Worm (Caenorhabditis elegans) whole organism, L1 larva: Measurements from ENCODE around the gene mlh-1.

Experiments used
- C04F5.9 ChIP-seq: sonication (generic microtip); optimal IDR thresholded peaks from 2 replicates; lab custom pipeline; 2016; ENCODE audit warnings: missing genetic modification characterization, missing compliant biosample characterization
- C34B4.2 ChIP-seq: sonication (generic microtip); optimal IDR thresholded peaks from 2 replicates; lab custom pipeline; 2017; ENCODE audit warnings: mild to moderate bottlenecking, missing genetic modification characterization, missing compliant biosample characterization
- F16B12.6 ChIP-seq: fragments of 150-350 bp; optimal IDR thresholded peaks from 2 replicates; lab custom pipeline; 2014; ENCODE audit warnings: missing biosample characterization, missing genetic modification characterization
- aha-1 ChIP-seq: fragments of 150-350 bp; optimal IDR thresholded peaks from 2 replicates; lab custom pipeline; 2014; ENCODE audit warnings: missing biosample characterization, missing genetic modification characterization
- alr-1 ChIP-seq: fragments of 200-800 bp; sonication (Bioruptor generic); optimal IDR thresholded peaks from 2 replicates; lab custom pipeline; 2018; ENCODE audit warnings: borderline replicate concordance, mild to moderate bottlenecking, missing genetic modification characterization, missing compliant biosample characterization
- aly-2 ChIP-seq: fragments of 150-350 bp; optimal IDR thresholded peaks from 2 replicates; lab custom pipeline; 2014; ENCODE audit warnings: missing biosample characterization, missing genetic modification characterization
- ama-1 ChIP-seq: fragments of 150-350 bp; optimal IDR thresholded peaks from 2 replicates; lab custom pipeline; 2014
- blmp-1 ChIP-seq: fragments of 150-350 bp; optimal IDR thresholded peaks from 2 replicates; lab custom pipeline; 2014; ENCODE audit warnings: missing biosample characterization, missing genetic modification characterization
- ceh-63 ChIP-seq: fragments of 200-800 bp; sonication (Bioruptor generic); optimal IDR thresholded peaks from 2 replicates; lab custom pipeline; 2018; ENCODE audit warnings: mild to moderate bottlenecking, missing genetic modification characterization, missing compliant biosample characterization
- ceh-8 ChIP-seq: fragments of 200-800 bp; sonication (Bioruptor generic); optimal IDR thresholded peaks from 2 replicates; lab custom pipeline; 2018; ENCODE audit warnings: mild to moderate bottlenecking, missing genetic modification characterization, moderate library complexity, missing compliant biosample characterization
- ceh-82 ChIP-seq, 3 experiments: fragments of 150-350 bp in 1 of 3; sonication (generic microtip) in 2 of 3; optimal IDR thresholded peaks; 2 replicates each; lab custom pipeline; 2014 to 2017; ENCODE audit warnings: missing biosample characterization in 3 of 3, missing genetic modification characterization in 3 of 3
- ceh-88 ChIP-seq: fragments of 200-800 bp; sonication (Bioruptor generic); IDR thresholded peaks from 2 replicates; pipeline ENCODE4 v1.3.6; 2022; ENCODE audit warnings: missing genetic modification characterization, missing compliant biosample characterization
- ceh-90 ChIP-seq: sonication (generic microtip); optimal IDR thresholded peaks from 2 replicates; lab custom pipeline; 2016; ENCODE audit warnings: missing genetic modification characterization, missing compliant biosample characterization
- egl-13 ChIP-seq: sonication (generic microtip); optimal IDR thresholded peaks from 2 replicates; lab custom pipeline; 2016; ENCODE audit warnings: missing genotype, missing genetic modification reagents, missing genetic modification characterization, missing compliant biosample characterization
- egl-27 ChIP-seq, 2 experiments: fragments of 150-350 bp in 1 of 2; sonication (generic microtip); optimal IDR thresholded peaks; 3 replicates each; lab custom pipeline; 2017 to 2018; ENCODE audit warnings: missing biosample characterization in 2 of 2, missing genetic modification characterization in 2 of 2, missing genetic modification reagents in 2 of 2
- elt-2 ChIP-seq: sonication (generic microtip); optimal IDR thresholded peaks from 2 replicates; lab custom pipeline; 2016; ENCODE audit warnings: missing genetic modification characterization, mild to moderate bottlenecking, inconsistent platforms, missing compliant biosample characterization, missing genetic modification reagents
- ets-5 ChIP-seq: fragments of 200-800 bp; sonication (Bioruptor generic); IDR thresholded peaks from 2 replicates; pipeline ENCODE4 v1.3.6; 2022; ENCODE audit warnings: missing genetic modification characterization, missing compliant biosample characterization
- fkh-4 ChIP-seq: sonication (generic microtip); optimal IDR thresholded peaks from 2 replicates; lab custom pipeline; 2016; ENCODE audit warnings: missing compliant biosample characterization, missing genetic modification characterization, borderline replicate concordance
- fos-1 ChIP-seq: fragments of 150-350 bp; optimal IDR thresholded peaks from 2 replicates; lab custom pipeline; 2014; ENCODE audit warnings: missing biosample characterization, missing genetic modification characterization
- hlh-17 ChIP-seq: fragments of 200-800 bp; sonication (Bioruptor generic); optimal IDR thresholded peaks from 2 replicates; lab custom pipeline; 2018; ENCODE audit warnings: missing genetic modification characterization, mild to moderate bottlenecking, missing compliant biosample characterization, moderate library complexity, borderline replicate concordance
- hlh-4 ChIP-seq: sonication (generic microtip); optimal IDR thresholded peaks from 2 replicates; lab custom pipeline; 2016; ENCODE audit warnings: mild to moderate bottlenecking, missing genetic modification characterization, missing compliant biosample characterization
- irx-1 ChIP-seq: sonication (generic microtip); optimal IDR thresholded peaks from 2 replicates; lab custom pipeline; 2016; ENCODE audit warnings: missing genetic modification characterization, missing compliant biosample characterization
- isw-1 ChIP-seq: fragments of 200-800 bp; sonication (Bioruptor generic); IDR thresholded peaks from 2 replicates; pipeline ENCODE4 v1.3.6; 2022; ENCODE audit warnings: missing genetic modification characterization, missing compliant biosample characterization
- lin-14 ChIP-seq: fragments of 200-800 bp; sonication (Bioruptor generic); optimal IDR thresholded peaks from 2 replicates; lab custom pipeline; 2018; ENCODE audit warnings: mild to moderate bottlenecking, missing genetic modification characterization, moderate library complexity, missing compliant biosample characterization
- lin-35 ChIP-seq, 2 experiments: fragments of 150-350 bp; optimal IDR thresholded peaks; 2 replicates each; lab custom pipeline; 2014; ENCODE audit warnings: missing biosample characterization in 2 of 2, missing genetic modification characterization in 2 of 2, missing genetic modification reagents in 2 of 2
- lsy-2 ChIP-seq, 2 experiments: fragments of 150-350 bp; optimal IDR thresholded peaks; 2 replicates each; lab custom pipeline; 2014; ENCODE audit warnings: missing biosample characterization in 2 of 2, missing genetic modification characterization in 2 of 2
- mab-9 ChIP-seq: fragments of 200-800 bp; sonication (Bioruptor generic); IDR thresholded peaks from 2 replicates; pipeline ENCODE4 v1.3.6; 2022; ENCODE audit warnings: missing genetic modification reagents, missing genetic modification characterization, missing compliant biosample characterization
- mef-2 ChIP-seq: fragments of 150-350 bp; optimal IDR thresholded peaks from 2 replicates; lab custom pipeline; 2014; ENCODE audit warnings: missing biosample characterization, missing genetic modification characterization
- mep-1 ChIP-seq: fragments of 150-350 bp; optimal IDR thresholded peaks from 2 replicates; lab custom pipeline; 2014; ENCODE audit warnings: missing biosample characterization, missing genetic modification characterization
- nhr-11 ChIP-seq: fragments of 150-350 bp; optimal IDR thresholded peaks from 2 replicates; lab custom pipeline; 2014; ENCODE audit warnings: missing biosample characterization, missing genetic modification characterization
- nhr-19 ChIP-seq: fragments of 200-800 bp; sonication (Bioruptor generic); conservative IDR thresholded peaks from 2 replicates; pipeline ENCODE4 v1.3.6; 2022; ENCODE audit warnings: missing genetic modification characterization, missing compliant biosample characterization
- nhr-20 ChIP-seq: sonication (generic microtip); optimal IDR thresholded peaks from 2 replicates; lab custom pipeline; 2016; ENCODE audit warnings: mild to moderate bottlenecking, missing genetic modification characterization, missing compliant biosample characterization
- nhr-47 ChIP-seq: sonication (generic microtip); optimal IDR thresholded peaks from 2 replicates; lab custom pipeline; 2016; ENCODE audit warnings: mild to moderate bottlenecking, missing genetic modification characterization, moderate library complexity, missing compliant biosample characterization
- nhr-71 ChIP-seq: sonication (generic microtip); optimal IDR thresholded peaks from 2 replicates; lab custom pipeline; 2016; ENCODE audit warnings: mild to moderate bottlenecking, missing genetic modification characterization, moderate library complexity, missing compliant biosample characterization
- nhr-77 ChIP-seq: fragments of 150-350 bp; optimal IDR thresholded peaks from 2 replicates; lab custom pipeline; 2014; ENCODE audit warnings: missing biosample characterization, missing genetic modification characterization
- nhr-84 ChIP-seq: sonication (generic microtip); optimal IDR thresholded peaks from 2 replicates; lab custom pipeline; 2017; ENCODE audit warnings: missing biosample characterization, missing genetic modification characterization
- pag-3 ChIP-seq: sonication (generic microtip); optimal IDR thresholded peaks from 2 replicates; lab custom pipeline; 2017; ENCODE audit warnings: missing genetic modification characterization, mild to moderate bottlenecking, missing compliant biosample characterization, antibody characterized with exemption, borderline replicate concordance; ENCODE audit not compliant: insufficient read depth
- pax-3 ChIP-seq: fragments of 200-800 bp; sonication (Bioruptor generic); optimal IDR thresholded peaks from 2 replicates; lab custom pipeline; 2018; ENCODE audit warnings: mild to moderate bottlenecking, missing genetic modification characterization, moderate library complexity, missing compliant biosample characterization
- rnt-1 ChIP-seq: sonication (generic microtip); optimal IDR thresholded peaks from 2 replicates; lab custom pipeline; 2016; ENCODE audit warnings: mild to moderate bottlenecking, missing genetic modification characterization, moderate library complexity, missing compliant biosample characterization
- snpc-4 ChIP-seq: fragments of 150-350 bp; optimal IDR thresholded peaks from 2 replicates; lab custom pipeline; 2014; ENCODE audit warnings: missing biosample characterization, missing genetic modification characterization
- sox-4 ChIP-seq: sonication (generic microtip); optimal IDR thresholded peaks from 2 replicates; lab custom pipeline; 2016; ENCODE audit warnings: missing genetic modification characterization, missing compliant biosample characterization
- sptf-1 ChIP-seq: fragments of 150-350 bp; optimal IDR thresholded peaks from 2 replicates; lab custom pipeline; 2014; ENCODE audit warnings: missing biosample characterization, missing genetic modification characterization
- sup-37 ChIP-seq: fragments of 200-800 bp; sonication (Bioruptor generic); optimal IDR thresholded peaks from 2 replicates; lab custom pipeline; 2018; ENCODE audit warnings: mild to moderate bottlenecking, missing genetic modification characterization, missing compliant biosample characterization
- swsn-7 ChIP-seq: sonication (generic microtip); optimal IDR thresholded peaks from 2 replicates; lab custom pipeline; 2016; ENCODE audit warnings: missing genetic modification characterization, missing compliant biosample characterization
- tbx-2 ChIP-seq: sonication (generic microtip); optimal IDR thresholded peaks from 2 replicates; lab custom pipeline; 2016; ENCODE audit warnings: missing genetic modification characterization, missing compliant biosample characterization
- unc-130 ChIP-seq: fragments of 150-350 bp; optimal IDR thresholded peaks from 2 replicates; lab custom pipeline; 2017; ENCODE audit warnings: missing biosample characterization, missing genetic modification characterization, inconsistent platforms
- unc-30 ChIP-seq: sonication (generic microtip); optimal IDR thresholded peaks from 2 replicates; lab custom pipeline; 2017; ENCODE audit warnings: missing biosample characterization, missing genetic modification characterization
- unc-62 ChIP-seq: fragments of 150-350 bp; optimal IDR thresholded peaks from 2 replicates; lab custom pipeline; 2014; ENCODE audit warnings: missing biosample characterization, missing genetic modification reagents, missing genetic modification characterization
- unc-86 ChIP-seq: sonication (generic microtip); optimal IDR thresholded peaks from 2 replicates; lab custom pipeline; 2016; ENCODE audit warnings: missing genetic modification characterization, missing compliant biosample characterization
- unc-98 ChIP-seq: fragments of 200-800 bp; sonication (Bioruptor generic); IDR thresholded peaks from 2 replicates; pipeline ENCODE4 v1.3.6; 2022; ENCODE audit warnings: missing genetic modification characterization, missing compliant biosample characterization
- vab-15 ChIP-seq: sonication (generic microtip); optimal IDR thresholded peaks from 2 replicates; lab custom pipeline; 2017; ENCODE audit warnings: missing genotype, mild to moderate bottlenecking, missing genetic modification characterization, missing compliant biosample characterization
- xbp-1 ChIP-seq: sonication (generic microtip); optimal IDR thresholded peaks from 2 replicates; lab custom pipeline; 2016; ENCODE audit warnings: missing genetic modification characterization, missing compliant biosample characterization
- zag-1 ChIP-seq: fragments of 150-350 bp; optimal IDR thresholded peaks from 2 replicates; lab custom pipeline; 2014; ENCODE audit warnings: missing biosample characterization, missing genetic modification characterization
- ztf-11 ChIP-seq, 2 experiments: sonication (generic microtip); optimal IDR thresholded peaks; 2 replicates each; lab custom pipeline; 2016 to 2017; ENCODE audit warnings: missing genetic modification characterization in 2 of 2, missing biosample characterization in 1 of 2, missing compliant biosample characterization in 1 of 2

The mlh-1 gene

DNA sequence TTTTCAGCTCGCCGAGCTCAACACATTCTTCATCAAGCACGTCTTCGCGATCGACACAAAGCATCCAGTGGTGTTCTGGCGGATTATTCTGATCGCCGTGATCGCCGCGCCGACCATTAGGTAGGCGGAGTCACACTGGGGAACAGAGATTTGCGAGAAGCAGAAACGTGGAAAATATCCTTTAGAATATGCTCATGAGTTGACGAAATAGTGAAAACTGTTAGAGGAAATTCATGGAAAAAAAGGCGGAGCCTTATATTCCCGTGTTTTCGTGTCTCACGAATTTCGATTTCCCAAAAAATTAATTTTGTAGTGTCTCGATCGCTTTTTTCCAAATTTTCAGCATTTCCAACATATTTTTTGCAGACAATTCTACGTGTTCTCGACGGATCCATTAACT is 39.9 kb downstream of the mlh-1 start:
- no peak for TF ChIP-seq ceh-82 (tag; optimal IDR thresholded peaks at IDR 0.05; lab: Kevin White, UChicago)
- TF ChIP-seq unc-30, result no peak
- no peak for TF ChIP-seq mef-2 (tag; lab: Kevin White, UChicago)
- no peak for TF ChIP-seq C04F5.9
- TF ChIP-seq fos-1 (tag; lab: Kevin White, UChicago), result no peak
- TF ChIP-seq irx-1 (tag; lab: Kevin White, UChicago), result no peak
- peak; percentile 34 for TF ChIP-seq rnt-1 (tag; lab: Kevin White, UChicago)
- no peak for TF ChIP-seq ceh-88 (GFP tag; lab: Robert Waterston, UW)
- no peak for TF ChIP-seq zag-1 (tag; lab: Kevin White, UChicago)
- TF ChIP-seq nhr-20 (tag; lab: Kevin White, UChicago), result no peak
- no peak for TF ChIP-seq hlh-4 (tag; lab: Kevin White, UChicago)
- no peak for TF ChIP-seq pag-3 (tag; lab: Kevin White, UChicago)
- TF ChIP-seq elt-2, result no peak
- TF ChIP-seq unc-98 (GFP tag; lab: Robert Waterston, UW), result peak; percentile 58
- TF ChIP-seq ets-5 (GFP tag; lab: Robert Waterston, UW), result no peak
- no peak for TF ChIP-seq F16B12.6 (tag; lab: Kevin White, UChicago)
- no peak for TF ChIP-seq nhr-71 (tag; lab: Kevin White, UChicago)
- no peak for TF ChIP-seq unc-86 (tag; lab: Kevin White, UChicago)
- no peak for TF ChIP-seq snpc-4 (tag; lab: Kevin White, UChicago)
- TF ChIP-seq mep-1 (tag; lab: Kevin White, UChicago), result no peak
- no peak for TF ChIP-seq unc-62 (GFP tag; lab: Kevin White, UChicago)
- TF ChIP-seq blmp-1 (tag; lab: Kevin White, UChicago), result no peak
- TF ChIP-seq nhr-84, result no peak
- TF ChIP-seq tbx-2, result no peak
- peak; percentile 10 for TF ChIP-seq fkh-4 (tag; lab: Kevin White, UChicago)
- TF ChIP-seq hlh-17 (GFP tag; lab: Kevin White, UChicago), result no peak
- peak; percentile 40 for TF ChIP-seq ceh-63 (GFP tag; lab: Kevin White, UChicago)
- TF ChIP-seq ztf-11 (tag; optimal IDR thresholded peaks at IDR 0.05; lab: Kevin White, UChicago), result peak in 1 of 2 experiments; percentile 53
- TF ChIP-seq ama-1, result no peak
- TF ChIP-seq ceh-8 (GFP tag; lab: Kevin White, UChicago), result no peak
- no peak for TF ChIP-seq egl-13 (tag; lab: Kevin White, UChicago)
- TF ChIP-seq nhr-47 (tag; lab: Kevin White, UChicago), result no peak
- no peak for TF ChIP-seq vab-15 (tag; lab: Kevin White, UChicago)
- TF ChIP-seq unc-130, result no peak
- no peak for TF ChIP-seq sptf-1 (tag; lab: Kevin White, UChicago)
- peak; percentile 36 for TF ChIP-seq ceh-90
- no peak for TF ChIP-seq C34B4.2 (tag; lab: Kevin White, UChicago)
- no peak for TF ChIP-seq nhr-11 (tag; lab: Kevin White, UChicago)
- TF ChIP-seq swsn-7 (tag; lab: Kevin White, UChicago), result no peak
- TF ChIP-seq xbp-1, result no peak
- TF ChIP-seq aly-2 (tag; lab: Kevin White, UChicago), result no peak
- TF ChIP-seq lsy-2 (tag; optimal IDR thresholded peaks at IDR 0.05; lab: Kevin White, UChicago), result no peak
- no peak for TF ChIP-seq egl-27 (tag; optimal IDR thresholded peaks at IDR 0.05; lab: Kevin White, UChicago)
- TF ChIP-seq isw-1 (GFP tag; lab: Robert Waterston, UW), result no peak
- no peak for TF ChIP-seq alr-1 (tag; lab: Kevin White, UChicago)
- TF ChIP-seq mab-9, result no peak
- no peak for TF ChIP-seq aha-1 (tag; lab: Kevin White, UChicago)
- peak; percentile 28 for TF ChIP-seq sox-4 (tag; lab: Kevin White, UChicago)
- no peak for TF ChIP-seq lin-14 (GFP tag; lab: Kevin White, UChicago)
- 0 out of 2 replicates have a peak, but pooled peaks have one; percentile 9 for TF ChIP-seq nhr-19 (GFP tag; lab: Robert Waterston, UW)
- no peak for TF ChIP-seq sup-37 (GFP tag; lab: Kevin White, UChicago)
- TF ChIP-seq nhr-77 (tag; lab: Kevin White, UChicago), result no peak
- TF ChIP-seq pax-3 (tag; lab: Kevin White, UChicago), result no peak
- TF ChIP-seq lin-35 (GFP tag; optimal IDR thresholded peaks at IDR 0.05; lab: Kevin White, UChicago), result no peak
